Worm (Caenorhabditis elegans) whole organism, L3 larva: ENCODE data around the gene C01G12.7.
A peak's percentile ranks its signal among the peaks of the same experiment; 100 is the strongest.

Source experiments
- R02D3.7 ChIP-seq: fragments of 150-350 bp; optimal IDR thresholded peaks from 2 replicates; lab custom pipeline; 2014; ENCODE audit warnings: missing biosample characterization, missing genetic modification characterization
- ZK546.5 ChIP-seq: sonication (generic microtip); optimal IDR thresholded peaks from 2 replicates; lab custom pipeline; 2017; ENCODE audit warnings: missing biosample characterization, missing genetic modification characterization
- ama-1 ChIP-seq: fragments of 150-350 bp; optimal IDR thresholded peaks from 2 replicates; lab custom pipeline; 2018
- ceh-28 ChIP-seq: fragments of 150-350 bp; optimal IDR thresholded peaks from 2 replicates; lab custom pipeline; 2014; ENCODE audit warnings: missing biosample characterization, missing genetic modification reagents, missing genetic modification characterization
- daf-12 ChIP-seq: fragments of 150-350 bp; optimal IDR thresholded peaks from 2 replicates; lab custom pipeline; 2014; ENCODE audit warnings: missing biosample characterization, missing genetic modification reagents, missing genetic modification characterization
- egl-5 ChIP-seq: fragments of 150-350 bp; optimal IDR thresholded peaks from 2 replicates; lab custom pipeline; 2017; ENCODE audit warnings: missing biosample characterization, missing genetic modification reagents, missing genetic modification characterization, inconsistent platforms
- elt-1 ChIP-seq: fragments of 150-350 bp; optimal IDR thresholded peaks from 2 replicates; lab custom pipeline; 2014; ENCODE audit warnings: missing biosample characterization, missing genetic modification characterization
- elt-2 ChIP-seq: sonication (generic microtip); optimal IDR thresholded peaks from 2 replicates; lab custom pipeline; 2016; ENCODE audit warnings: missing genetic modification reagents, mild to moderate bottlenecking, missing genetic modification characterization, missing compliant biosample characterization
- elt-3 ChIP-seq, 3 experiments: fragments of 150-350 bp in 1 of 3; sonication (generic microtip) in 2 of 3; optimal IDR thresholded peaks; 2 replicates in 2 of 3; 4 replicates in 1 of 3; lab custom pipeline; 2014 to 2017; ENCODE audit warnings: missing biosample characterization in 3 of 3, missing genetic modification characterization in 3 of 3
- fkh-10 ChIP-seq: sonication (generic microtip); optimal IDR thresholded peaks from 2 replicates; lab custom pipeline; 2017; ENCODE audit warnings: missing biosample characterization, missing genetic modification reagents, missing genetic modification characterization
- fos-1 ChIP-seq: fragments of 150-350 bp; optimal IDR thresholded peaks from 2 replicates; lab custom pipeline; 2014; ENCODE audit warnings: missing biosample characterization, missing genetic modification characterization
- hmg-11 ChIP-seq: sonication (generic microtip); optimal IDR thresholded peaks from 2 replicates; lab custom pipeline; 2016; ENCODE audit warnings: missing genetic modification characterization, missing compliant biosample characterization
- jun-1 ChIP-seq: fragments of 150-350 bp; optimal IDR thresholded peaks from 2 replicates; lab custom pipeline; 2014; ENCODE audit warnings: missing biosample characterization, missing genetic modification reagents, missing genetic modification characterization
- lin-15B ChIP-seq: fragments of 150-350 bp; optimal IDR thresholded peaks from 2 replicates; lab custom pipeline; 2014; ENCODE audit warnings: missing biosample characterization, missing genetic modification characterization
- lin-39 ChIP-seq: fragments of 150-350 bp; optimal IDR thresholded peaks from 2 replicates; lab custom pipeline; 2018; ENCODE audit warnings: missing biosample characterization, missing genetic modification reagents, missing genetic modification characterization
- mdl-1 ChIP-seq: fragments of 150-350 bp; optimal IDR thresholded peaks from 2 replicates; lab custom pipeline; 2014; ENCODE audit warnings: missing biosample characterization, missing genetic modification characterization
- nhr-11 ChIP-seq: fragments of 150-350 bp; optimal IDR thresholded peaks from 2 replicates; lab custom pipeline; 2014; ENCODE audit warnings: missing biosample characterization, missing genetic modification characterization
- nhr-25 ChIP-seq: sonication (generic microtip); optimal IDR thresholded peaks from 2 replicates; lab custom pipeline; 2017; ENCODE audit warnings: missing biosample characterization, missing genetic modification characterization
- nhr-43 ChIP-seq: sonication (generic microtip); optimal IDR thresholded peaks from 2 replicates; lab custom pipeline; 2016; ENCODE audit warnings: mild to moderate bottlenecking, missing genetic modification characterization, missing compliant biosample characterization; ENCODE audit not compliant: poor library complexity, severe bottlenecking
- nhr-67 ChIP-seq: fragments of 150-350 bp; optimal IDR thresholded peaks from 2 replicates; lab custom pipeline; 2014; ENCODE audit warnings: missing biosample characterization, missing genetic modification characterization
- nhr-76 ChIP-seq: fragments of 150-350 bp; sonication (generic microtip); optimal IDR thresholded peaks from 5 replicates; lab custom pipeline; 2014; ENCODE audit warnings: missing biosample characterization, missing genetic modification characterization
- nhr-77 ChIP-seq: fragments of 150-350 bp; optimal IDR thresholded peaks from 2 replicates; lab custom pipeline; 2014; ENCODE audit warnings: missing biosample characterization, missing genetic modification characterization
- pha-4 ChIP-seq: fragments of 150-350 bp; optimal IDR thresholded peaks from 2 replicates; lab custom pipeline; 2014; ENCODE audit warnings: missing biosample characterization, missing genetic modification reagents, missing genetic modification characterization
- pqm-1 ChIP-seq: fragments of 150-350 bp; optimal IDR thresholded peaks from 2 replicates; lab custom pipeline; 2017; ENCODE audit warnings: missing biosample characterization, missing genetic modification characterization, inconsistent platforms
- sea-2 ChIP-seq: fragments of 150-350 bp; sonication (generic microtip); optimal IDR thresholded peaks from 4 replicates; lab custom pipeline; 2014; ENCODE audit warnings: missing biosample characterization, missing genetic modification reagents, missing genetic modification characterization
- skn-1 ChIP-seq: fragments of 150-350 bp; optimal IDR thresholded peaks from 2 replicates; lab custom pipeline; 2014; ENCODE audit warnings: missing biosample characterization, missing genetic modification characterization
- snpc-4 ChIP-seq: fragments of 150-350 bp; optimal IDR thresholded peaks from 2 replicates; lab custom pipeline; 2014; ENCODE audit warnings: missing biosample characterization, missing genetic modification characterization
- tbx-2 ChIP-seq: sonication (generic microtip); optimal IDR thresholded peaks from 2 replicates; lab custom pipeline; 2016; ENCODE audit warnings: mild to moderate bottlenecking, missing genetic modification characterization, missing compliant biosample characterization
- unc-39 ChIP-seq: sonication (generic microtip); optimal IDR thresholded peaks from 4 replicates; lab custom pipeline; 2017; ENCODE audit warnings: missing biosample characterization, missing genetic modification characterization
- unc-62 ChIP-seq: fragments of 150-350 bp; sonication (generic microtip); optimal IDR thresholded peaks from 4 replicates; lab custom pipeline; 2014; ENCODE audit warnings: missing biosample characterization, missing genetic modification reagents, missing genetic modification characterization
- zag-1 ChIP-seq: fragments of 150-350 bp; optimal IDR thresholded peaks from 2 replicates; lab custom pipeline; 2014; ENCODE audit warnings: missing biosample characterization, missing genetic modification characterization

The C01G12.7 gene

DNA sequence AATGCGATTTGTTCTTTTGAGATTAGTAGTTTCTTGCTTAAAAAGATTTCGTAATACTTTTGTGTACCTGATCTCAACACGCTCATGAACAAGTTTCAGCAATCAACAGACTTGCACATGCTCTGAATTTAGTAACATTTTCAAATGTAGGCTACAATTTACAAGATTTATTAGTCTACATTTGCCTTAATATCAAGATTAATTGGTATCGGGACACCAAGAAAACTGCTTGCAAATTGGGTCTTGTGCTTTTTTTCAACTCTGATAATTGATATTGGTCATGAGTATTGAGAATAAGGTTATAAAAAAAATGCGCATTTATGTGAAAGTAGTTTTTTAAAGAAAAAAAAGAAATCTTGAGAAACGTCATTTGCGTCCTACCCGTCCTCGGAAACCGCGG, 936 bp upstream of the C01G12.7 start:
- TF ChIP-seq nhr-11 (tag; lab: Kevin White, UChicago), result peak; percentile 86
- no peak for TF ChIP-seq ceh-28 (tag; lab: Kevin White, UChicago)
- no peak for TF ChIP-seq fkh-10 (GFP tag; lab: Kevin White, UChicago)

DNA sequence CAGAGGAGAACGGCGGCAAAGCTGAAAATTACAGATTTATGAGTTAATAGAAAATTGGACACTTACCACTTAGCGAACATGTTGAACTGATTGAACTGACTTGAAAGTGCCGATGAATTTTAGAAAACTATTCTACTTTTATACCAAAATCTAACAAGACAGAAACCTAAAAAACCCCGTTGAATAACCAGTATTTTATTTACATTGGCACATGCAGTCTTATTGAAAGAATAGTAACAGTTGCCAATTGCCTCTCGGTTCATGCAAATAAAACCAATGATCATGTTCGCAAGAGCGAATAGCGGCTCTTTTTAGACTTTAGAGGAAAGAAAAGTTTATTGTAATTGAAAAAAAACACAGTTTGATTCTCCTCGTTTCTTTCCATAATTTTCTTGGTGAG, 3.5 kb downstream of the C01G12.7 start, which contains the start of gene nspb-10:
TSS of gene nspb-10 (minus strand) at position 101 of the 400 bp plus-strand sequence.
- TF ChIP-seq unc-62 (GFP tag; lab: Kevin White, UChicago) (no peak), elt-2 (tag; lab: Kevin White, UChicago) (no peak), nhr-43 (tag; lab: Kevin White, UChicago) (no peak), elt-3 (tag; optimal IDR thresholded peaks at IDR 0.05; lab: Kevin White, UChicago) (no peak), jun-1 (tag; lab: Kevin White, UChicago) (no peak), fkh-10 (GFP tag; lab: Kevin White, UChicago) (no peak), ZK546.5 (tag; lab: Kevin White, UChicago) (no peak), lin-39 (tag; lab: Kevin White, UChicago) (no peak), ama-1 (lab: Kevin White, UChicago) (no peak), sea-2 (no peak), nhr-76 (tag; lab: Kevin White, UChicago) (no peak), tbx-2 (tag; lab: Kevin White, UChicago) (no peak), hmg-11 (tag; lab: Kevin White, UChicago) (no peak), skn-1 (tag; lab: Kevin White, UChicago) (no peak), zag-1 (no peak), ceh-28 (tag; lab: Kevin White, UChicago) (no peak), lin-15B (tag; lab: Kevin White, UChicago) (no peak)

DNA sequence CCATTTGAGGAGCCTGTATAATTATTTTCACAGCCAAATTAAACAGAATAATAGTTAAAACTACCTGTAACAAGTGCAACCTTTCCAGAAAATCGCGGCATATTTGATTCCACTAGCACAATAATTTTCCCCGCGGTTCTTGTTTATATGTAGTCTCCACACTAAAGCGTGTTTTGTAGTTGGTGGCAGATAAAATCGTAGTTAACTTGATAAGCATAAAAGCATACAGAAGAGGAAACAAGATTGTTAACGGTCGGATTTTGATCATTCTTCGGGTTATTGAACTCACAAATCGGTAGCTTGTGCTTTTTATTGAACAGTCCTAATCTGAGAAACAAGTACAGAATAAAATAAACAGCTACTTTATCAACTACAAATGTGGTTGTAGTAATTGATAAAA, 4.3 kb downstream of the C01G12.7 start, which contains the start of gene C01G12.5:
TSS of gene C01G12.5 (minus strand) at position 101 of the 400 bp plus-strand sequence.
- no peak for TF ChIP-seq elt-1 (tag; lab: Kevin White, UChicago)
- TF ChIP-seq, all 47 proteins: peak for 0

DNA sequence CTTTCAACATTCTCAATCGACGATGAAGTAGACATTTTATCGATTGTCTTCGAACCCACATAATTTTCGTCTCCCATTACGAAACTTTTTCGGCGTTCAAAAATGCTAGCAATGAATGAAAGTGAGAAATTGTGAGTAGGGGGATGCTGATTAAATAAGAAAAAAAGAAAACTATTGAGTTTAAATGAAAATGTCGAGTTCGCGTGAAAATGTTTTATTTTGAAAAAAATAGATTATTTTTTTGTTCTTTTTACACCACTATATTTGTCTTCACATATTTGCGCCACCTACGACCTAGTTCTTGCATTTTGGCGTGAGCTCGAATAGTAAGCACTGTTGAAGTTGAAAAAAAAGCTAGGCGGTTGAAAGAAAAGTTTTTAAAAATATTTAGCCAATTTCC, 9.5 kb downstream of the C01G12.7 start, which contains the start of gene C01G12.3:
TSS of gene C01G12.3 (minus strand) at position 101 of the 400 bp plus-strand sequence.
- TF ChIP-seq unc-39 (tag; lab: Kevin White, UChicago) (no peak), daf-12 (tag; lab: Kevin White, UChicago) (no peak), jun-1 (tag; lab: Kevin White, UChicago) (no peak), hmg-11 (tag; lab: Kevin White, UChicago) (no peak), R02D3.7 (tag; lab: Kevin White, UChicago) (no peak), mdl-1 (tag; lab: Kevin White, UChicago) (no peak), nhr-11 (tag; lab: Kevin White, UChicago) (no peak), skn-1 (tag; lab: Kevin White, UChicago) (no peak), unc-62 (GFP tag; lab: Kevin White, UChicago) (no peak)

DNA sequence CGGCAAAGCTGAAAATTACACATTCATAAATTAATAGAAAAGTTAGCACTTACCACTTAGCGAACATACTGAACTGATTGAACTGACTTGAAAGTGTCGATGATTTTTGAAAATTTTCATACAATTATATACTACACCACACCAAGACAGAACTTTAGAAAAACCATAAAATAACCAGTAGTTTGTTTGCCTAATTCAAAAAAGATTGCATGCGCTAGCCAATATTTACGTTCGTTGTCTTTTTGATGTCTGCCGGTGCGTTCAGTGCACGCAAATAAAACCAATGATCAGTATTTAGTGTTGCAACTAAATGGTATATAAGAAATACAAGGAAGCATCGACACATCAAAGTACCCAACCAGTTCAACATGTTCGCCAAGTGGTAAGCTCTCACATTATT, 11.1 kb downstream of the C01G12.7 start, which contains the start of the genes nspb-8 and nspb-9:
TSS of gene nspb-8 (minus strand) at position 101 of the 400 bp plus-strand sequence.
TSS of gene nspb-9 (plus strand) at position 311 of the 400 bp plus-strand sequence.
- TF ChIP-seq skn-1 (tag; lab: Kevin White, UChicago) (no peak), nhr-25 (tag; lab: Kevin White, UChicago) (no peak), ceh-28 (tag; lab: Kevin White, UChicago) (no peak), unc-62 (GFP tag; lab: Kevin White, UChicago) (no peak), nhr-11 (tag; lab: Kevin White, UChicago) (no peak)

DNA sequence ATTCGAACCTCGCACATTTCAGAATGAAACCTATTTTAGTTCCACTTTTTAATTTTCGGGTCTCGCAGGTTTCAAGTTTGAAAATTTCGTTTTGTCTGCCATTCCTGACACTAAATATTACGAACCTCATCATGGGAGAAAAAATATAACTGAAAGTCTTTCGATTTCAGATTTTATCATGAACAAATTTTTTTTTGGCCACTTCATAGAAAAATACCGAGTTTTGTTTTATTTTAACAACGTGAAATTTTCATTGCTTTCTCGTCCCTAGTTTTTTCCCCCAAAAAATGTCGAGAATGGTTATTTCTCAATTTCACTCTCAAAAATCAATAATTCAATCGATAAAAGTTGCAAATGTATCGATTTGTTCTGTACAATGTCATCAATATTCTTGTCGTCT, 13.0 kb downstream of the C01G12.7 start, which contains the start of gene C01G12.9:
TSS of gene C01G12.9 (plus strand) at position 301 of the 400 bp plus-strand sequence.
- TF ChIP-seq pha-4 (tag; lab: Kevin White, UChicago) (no peak), ama-1 (lab: Kevin White, UChicago) (no peak), nhr-77 (tag; lab: Kevin White, UChicago) (no peak), elt-3 (tag; optimal IDR thresholded peaks at IDR 0.05; lab: Kevin White, UChicago) (no peak), ceh-28 (tag; lab: Kevin White, UChicago) (no peak), R02D3.7 (tag; lab: Kevin White, UChicago) (no peak), ZK546.5 (tag; lab: Kevin White, UChicago) (no peak), daf-12 (tag; lab: Kevin White, UChicago) (no peak), nhr-67 (tag; lab: Kevin White, UChicago) (no peak), jun-1 (tag; lab: Kevin White, UChicago) (no peak), lin-39 (tag; lab: Kevin White, UChicago) (no peak), nhr-76 (tag; lab: Kevin White, UChicago) (no peak), pqm-1 (tag; lab: Kevin White, UChicago) (no peak), egl-5 (tag; lab: Kevin White, UChicago) (no peak), nhr-25 (tag; lab: Kevin White, UChicago) (no peak), fos-1 (tag; lab: Kevin White, UChicago) (no peak), elt-1 (tag; lab: Kevin White, UChicago) (no peak), snpc-4 (no peak)
- TF ChIP-seq, all 47 proteins: peak for 0
